Worm (Caenorhabditis elegans): Measurements from ENCODE around the gene T27E4.5.

DNA sequence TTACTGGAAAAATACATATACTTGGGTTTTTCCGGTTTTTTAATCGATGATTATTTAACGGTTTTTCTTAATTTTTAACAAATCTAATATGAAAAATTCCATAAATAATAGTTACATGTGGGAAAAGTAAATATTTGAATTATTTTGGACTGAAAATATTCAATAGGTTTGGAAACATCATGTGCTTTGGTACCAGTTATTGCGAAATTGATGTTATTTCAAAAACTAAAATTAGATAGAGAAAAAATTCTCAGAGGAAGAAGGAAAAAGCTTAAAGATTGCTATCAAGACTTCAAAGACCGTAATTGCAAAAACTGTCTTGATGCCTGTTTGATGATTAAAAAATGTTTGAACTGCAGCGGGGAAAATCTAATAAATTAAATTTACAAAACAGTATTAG, 4.6 kb downstream of the T27E4.5 start:
- TF ChIP-seq chd-7 (tag; optimal IDR thresholded peaks at IDR 0.05) (no peak), unc-130 (GFP tag; optimal IDR thresholded peaks at IDR 0.05) (no peak), hlh-26 (GFP tag; conservative IDR thresholded peaks at IDR 0.05) (no peak), ztf-28 (GFP tag; IDR thresholded peaks at IDR 0.05) (no peak), B0035.1 (tag; optimal IDR thresholded peaks at IDR 0.05) (no peak), ztf-3 (GFP tag; optimal IDR thresholded peaks at IDR 0.05) (no peak), mel-28 (tag; optimal IDR thresholded peaks at IDR 0.05; ENCODE audit: borderline replicate concordance) (no peak), K11D2.4 (GFP tag; IDR thresholded peaks at IDR 0.05) (no peak)

Data from whole organism, young adult.